Worm (Caenorhabditis elegans): Measurements from ENCODE around the gene ttr-52.

ttr-52 gene

DNA sequence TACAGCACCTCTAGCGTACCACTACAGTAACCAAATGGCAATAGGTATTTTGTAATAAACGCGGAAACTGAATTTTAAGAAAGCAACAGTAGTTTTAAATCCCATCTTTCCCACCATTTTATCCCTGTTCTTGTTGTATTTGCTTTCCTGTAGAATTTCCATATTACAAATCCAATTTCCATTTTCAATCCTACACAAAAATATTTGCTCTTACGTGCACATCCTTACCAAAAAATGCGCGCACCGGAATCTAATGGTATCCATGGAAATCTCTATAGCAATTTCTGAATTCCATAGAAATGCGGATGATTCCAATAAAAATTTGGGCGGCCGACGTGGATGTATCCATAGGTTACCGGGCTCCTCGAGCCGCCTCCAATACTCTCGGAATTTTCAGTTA, 25.6 kb downstream of the ttr-52 start, which contains the start of gene trf-1:
Gene trf-1, plus strand, starts transcription at position 301 of the 400 bp plus-strand sequence.
- no peak for TF ChIP-seq unc-62 (GFP tag; optimal IDR thresholded peaks at IDR 0.05)
- no peak for TF ChIP-seq ceh-9 (tag; optimal IDR thresholded peaks at IDR 0.05)
- no peak for TF ChIP-seq nhr-67 (tag; optimal IDR thresholded peaks at IDR 0.05)
- TF ChIP-seq pqm-1 (tag; optimal IDR thresholded peaks at IDR 0.05) = no peak
- TF ChIP-seq ama-1 (optimal IDR thresholded peaks at IDR 0.05) = no peak
- no peak for TF ChIP-seq elt-3 (tag; optimal IDR thresholded peaks at IDR 0.05)
- TF ChIP-seq ztf-4 (tag; optimal IDR thresholded peaks at IDR 0.05) = no peak
- no peak for TF ChIP-seq aly-2 (tag; optimal IDR thresholded peaks at IDR 0.05)
- no peak for TF ChIP-seq nhr-25 (tag; optimal IDR thresholded peaks at IDR 0.05)
- TF ChIP-seq mdl-1 (tag; optimal IDR thresholded peaks at IDR 0.05) = no peak
- TF ChIP-seq egl-27 (tag; optimal IDR thresholded peaks at IDR 0.05) = no peak
- TF ChIP-seq elt-1 (tag; optimal IDR thresholded peaks at IDR 0.05) = no peak
- TF ChIP-seq egl-5 (tag; optimal IDR thresholded peaks at IDR 0.05) = no peak
- no peak for TF ChIP-seq fos-1 (tag; optimal IDR thresholded peaks at IDR 0.05)
- no peak for TF ChIP-seq sea-2 (GFP tag; optimal IDR thresholded peaks at IDR 0.05)
- no peak for TF ChIP-seq snpc-4 (tag; optimal IDR thresholded peaks at IDR 0.05)
- TF ChIP-seq nhr-76 (tag; optimal IDR thresholded peaks at IDR 0.05) = no peak
- no peak for TF ChIP-seq daf-12 (tag; optimal IDR thresholded peaks at IDR 0.05)
- TF ChIP-seq lin-39 (tag; optimal IDR thresholded peaks at IDR 0.05) = no peak
- TF ChIP-seq skn-1 (tag; optimal IDR thresholded peaks at IDR 0.05) = no peak

DNA sequence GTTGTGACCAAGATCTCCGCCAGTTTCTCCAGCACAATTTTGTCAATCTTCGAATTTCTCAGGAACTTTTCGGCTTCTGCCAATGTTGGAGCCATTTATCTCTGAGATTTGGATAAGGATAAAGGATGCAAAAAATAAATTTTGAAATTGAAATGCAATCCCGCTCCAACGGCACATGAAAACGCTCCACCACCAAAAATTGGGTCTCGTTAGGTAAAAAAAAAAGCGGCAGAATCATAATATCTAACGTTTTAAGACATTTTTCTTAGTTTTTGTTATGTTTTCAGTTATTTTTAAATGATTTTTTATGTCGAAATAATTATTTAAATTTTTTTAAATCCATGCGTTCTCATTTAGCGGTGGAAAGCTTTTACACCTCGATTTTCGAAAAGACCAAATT, 29.9 kb downstream of the ttr-52 start, which contains the start of gene F45G2.7:
Gene F45G2.7, minus strand, starts transcription at position 101 of the 400 bp plus-strand sequence.
- TF ChIP-seq nhr-76 (tag; optimal IDR thresholded peaks at IDR 0.05) (no peak), nhr-77 (tag; optimal IDR thresholded peaks at IDR 0.05) (no peak), mml-1 (tag; optimal IDR thresholded peaks at IDR 0.05) (no peak), fkh-2 (tag; optimal IDR thresholded peaks at IDR 0.05) (no peak), nhr-67 (tag; optimal IDR thresholded peaks at IDR 0.05) (no peak), nhr-28 (tag; optimal IDR thresholded peaks at IDR 0.05) (no peak), nhr-237 (tag; optimal IDR thresholded peaks at IDR 0.05) (no peak)

DNA sequence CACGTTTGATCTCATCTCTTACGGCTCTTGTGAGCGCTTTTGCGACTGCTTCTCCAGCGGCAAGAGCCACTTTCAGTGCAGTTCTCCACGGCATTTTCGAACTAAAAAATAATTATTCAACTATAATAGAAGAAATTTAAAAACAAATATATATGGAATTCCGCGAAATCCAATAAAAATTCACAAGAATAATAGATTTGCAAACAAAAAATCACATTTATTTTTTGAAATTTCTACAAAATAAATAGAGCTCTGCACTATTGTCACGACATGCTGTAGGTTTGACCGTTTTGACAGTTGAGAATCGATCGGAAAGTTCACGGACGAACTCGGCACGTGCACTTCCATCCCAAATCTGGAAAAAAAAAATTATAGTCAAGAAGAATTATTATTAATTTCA, 31.1 kb downstream of the ttr-52 start, which contains the start of gene F45G2.8:
Gene F45G2.8, minus strand, starts transcription at position 101 of the 400 bp plus-strand sequence.
- TF ChIP-seq hmg-11 (tag; optimal IDR thresholded peaks at IDR 0.05) = no peak
- TF ChIP-seq egl-27 (tag; optimal IDR thresholded peaks at IDR 0.05) = no peak
- no peak for TF ChIP-seq egl-5 (tag; optimal IDR thresholded peaks at IDR 0.05)
- TF ChIP-seq nhr-76 (tag; optimal IDR thresholded peaks at IDR 0.05) = no peak
- no peak for TF ChIP-seq ZK546.5 (tag; optimal IDR thresholded peaks at IDR 0.05)
- TF ChIP-seq fkh-2 (tag; optimal IDR thresholded peaks at IDR 0.05) = no peak
- no peak for TF ChIP-seq nhr-23 (tag; optimal IDR thresholded peaks at IDR 0.05)
- TF ChIP-seq unc-62 (GFP tag; optimal IDR thresholded peaks at IDR 0.05) = no peak
- no peak for TF ChIP-seq lin-39 (tag; optimal IDR thresholded peaks at IDR 0.05)
- TF ChIP-seq zag-1 (tag; optimal IDR thresholded peaks at IDR 0.05) = no peak
- TF ChIP-seq nhr-237 (tag; optimal IDR thresholded peaks at IDR 0.05) = no peak
- TF ChIP-seq nfya-1 (tag; optimal IDR thresholded peaks at IDR 0.05; ENCODE audit: insufficient read depth) = no peak
- TF ChIP-seq skn-1 (tag; optimal IDR thresholded peaks at IDR 0.05) = no peak
- TF ChIP-seq nhr-67 (tag; optimal IDR thresholded peaks at IDR 0.05) = no peak
- TF ChIP-seq ztf-11 (tag; optimal IDR thresholded peaks at IDR 0.05) = no peak
- TF ChIP-seq fos-1 (tag; optimal IDR thresholded peaks at IDR 0.05) = no peak
- TF ChIP-seq eor-1 (tag; optimal IDR thresholded peaks at IDR 0.05) = no peak
- TF ChIP-seq R02D3.7 (tag; optimal IDR thresholded peaks at IDR 0.05) = no peak

DNA sequence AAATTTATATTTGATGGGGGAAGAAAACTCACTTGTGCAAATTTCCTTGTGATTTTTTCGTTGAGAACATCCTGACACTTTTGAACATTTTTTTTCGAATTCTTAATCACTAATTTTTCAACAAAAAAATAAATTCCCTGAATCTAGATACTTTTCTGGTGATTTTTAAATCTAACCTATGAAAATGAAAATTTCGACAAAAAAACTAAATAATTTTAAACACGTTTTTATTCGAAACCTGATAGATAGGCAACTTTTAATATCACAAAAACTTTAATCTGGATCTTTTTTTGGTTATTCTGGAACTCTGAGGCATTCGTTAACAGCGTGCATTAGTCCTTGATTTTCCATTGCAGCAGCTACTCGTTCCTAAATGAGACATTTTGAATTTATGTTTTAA, 32.3 kb downstream of the ttr-52 start, which contains the start of gene F45G2.9:
Gene F45G2.9, minus strand, starts transcription at position 101 of the 400 bp plus-strand sequence.
- no peak for TF ChIP-seq nhr-77 (tag; optimal IDR thresholded peaks at IDR 0.05)
- TF ChIP-seq nhr-23 (tag; optimal IDR thresholded peaks at IDR 0.05) = no peak
- TF ChIP-seq snpc-4 (tag; optimal IDR thresholded peaks at IDR 0.05) = no peak
- no peak for TF ChIP-seq skn-1 (tag; optimal IDR thresholded peaks at IDR 0.05)
- no peak for TF ChIP-seq zag-1 (tag; optimal IDR thresholded peaks at IDR 0.05)
- no peak for TF ChIP-seq elt-3 (tag; optimal IDR thresholded peaks at IDR 0.05)
- no peak for TF ChIP-seq mdl-1 (tag; optimal IDR thresholded peaks at IDR 0.05)
- TF ChIP-seq pqm-1 (tag; optimal IDR thresholded peaks at IDR 0.05) = no peak
- TF ChIP-seq fkh-2 (tag; optimal IDR thresholded peaks at IDR 0.05) = no peak
- no peak for TF ChIP-seq ama-1 (optimal IDR thresholded peaks at IDR 0.05)
- TF ChIP-seq ztf-11 (tag; optimal IDR thresholded peaks at IDR 0.05) = no peak
- no peak for TF ChIP-seq aly-2 (tag; optimal IDR thresholded peaks at IDR 0.05)
- TF ChIP-seq egl-27 (tag; optimal IDR thresholded peaks at IDR 0.05) = no peak
- TF ChIP-seq nhr-12 (tag; optimal IDR thresholded peaks at IDR 0.05) = no peak

DNA sequence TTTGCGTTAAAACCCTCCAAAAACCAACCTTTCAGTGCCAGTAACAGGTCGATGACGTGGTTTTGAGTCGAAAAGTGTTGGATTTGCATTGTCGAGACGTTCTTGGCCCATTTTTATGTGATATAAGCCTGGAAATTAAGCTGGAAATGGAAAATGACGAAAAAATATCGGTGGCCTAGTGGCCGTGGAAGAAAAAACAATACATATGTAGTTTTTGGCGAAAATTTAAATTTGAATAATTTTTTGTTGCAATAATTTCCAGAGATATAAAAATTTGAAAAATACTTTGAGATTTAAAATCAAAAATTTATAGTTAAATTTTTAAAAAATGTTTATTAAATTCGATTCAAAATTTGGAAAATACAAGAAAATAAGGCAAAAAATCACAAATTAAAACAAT, 34.9 kb downstream of the ttr-52 start, which contains the start of gene ciao-2B:
Gene ciao-2B, minus strand, starts transcription at position 130 of the 400 bp plus-strand sequence.
- TF ChIP-seq sea-2 (GFP tag; optimal IDR thresholded peaks at IDR 0.05) (no peak), nhr-23 (tag; optimal IDR thresholded peaks at IDR 0.05) (no peak), lsy-12 (tag; optimal IDR thresholded peaks at IDR 0.05) (no peak), ceh-28 (tag; optimal IDR thresholded peaks at IDR 0.05) (peak; percentile 27), egl-5 (tag; optimal IDR thresholded peaks at IDR 0.05) (no peak), nhr-77 (tag; optimal IDR thresholded peaks at IDR 0.05) (no peak), nfya-1 (tag; optimal IDR thresholded peaks at IDR 0.05; ENCODE audit: insufficient read depth) (peak; percentile 44), ceh-9 (tag; optimal IDR thresholded peaks at IDR 0.05) (no peak), skn-1 (tag; optimal IDR thresholded peaks at IDR 0.05) (peak; percentile 24), pha-4 (tag; optimal IDR thresholded peaks at IDR 0.05) (peak; percentile 57), lin-15B (tag; optimal IDR thresholded peaks at IDR 0.05) (peak; percentile 23)

Measured in whole organism, L3 larva.